Worm (Caenorhabditis elegans): ENCODE measurements around the gene lyst-1.
A peak's percentile ranks its signal among the peaks of the same experiment; 100 is the strongest.

Gene lyst-1

ce11 chrX:12180681-12181080, 39.7 kb upstream of the lyst-1 start (continued):
- no peak for TF ChIP-seq fkh-8 (tag; optimal IDR thresholded peaks at IDR 0.05)
- TF ChIP-seq hlh-17 (GFP tag; optimal IDR thresholded peaks at IDR 0.05; ENCODE audit: borderline replicate concordance): no peak
- no peak for TF ChIP-seq dpl-1 (GFP tag; optimal IDR thresholded peaks at IDR 0.05)
- TF ChIP-seq lin-39 (tag; optimal IDR thresholded peaks at IDR 0.05): no peak
- peak; percentile 65 for TF ChIP-seq ceh-8 (GFP tag; optimal IDR thresholded peaks at IDR 0.05)
- TF ChIP-seq C04F5.9 (tag; optimal IDR thresholded peaks at IDR 0.05): no peak
- peak; percentile 74 for TF ChIP-seq unc-130 (tag; optimal IDR thresholded peaks at IDR 0.05)
- no peak for TF ChIP-seq ztf-11 (tag; optimal IDR thresholded peaks at IDR 0.05)
- no peak for TF ChIP-seq zip-4 (GFP tag; optimal IDR thresholded peaks at IDR 0.05)
- TF ChIP-seq mab-9 (GFP tag; IDR thresholded peaks at IDR 0.05): no peak
- TF ChIP-seq unc-86 (tag; optimal IDR thresholded peaks at IDR 0.05): no peak
- peak; percentile 16 for TF ChIP-seq swsn-7 (tag; optimal IDR thresholded peaks at IDR 0.05)
- no peak for TF ChIP-seq isw-1 (GFP tag; IDR thresholded peaks at IDR 0.05)
- TF ChIP-seq efl-1 (optimal IDR thresholded peaks at IDR 0.05): no peak
- TF ChIP-seq efl-1 (GFP tag; optimal IDR thresholded peaks at IDR 0.05 in 1 of 2): no peak
- TF ChIP-seq aha-1 (tag; optimal IDR thresholded peaks at IDR 0.05): no peak
- no peak for TF ChIP-seq egl-13 (tag; optimal IDR thresholded peaks at IDR 0.05)
- peak in 5 of 6 experiments; percentile 6 to 50 (median 33) for TF ChIP-seq elt-3 (tag; optimal IDR thresholded peaks at IDR 0.05)
- no peak for TF ChIP-seq jun-1 (tag; optimal IDR thresholded peaks at IDR 0.05)
- no peak for TF ChIP-seq ceh-88 (GFP tag; IDR thresholded peaks at IDR 0.05)
- TF ChIP-seq nhr-237 (tag; optimal IDR thresholded peaks at IDR 0.05): no peak
- peak; percentile 15 for TF ChIP-seq rnt-1 (tag; optimal IDR thresholded peaks at IDR 0.05)
- TF ChIP-seq vab-15 (tag; optimal IDR thresholded peaks at IDR 0.05): no peak
- TF ChIP-seq ces-1 (GFP tag; optimal IDR thresholded peaks at IDR 0.05): no peak
- TF ChIP-seq sox-4 (tag; optimal IDR thresholded peaks at IDR 0.05): no peak
- TF ChIP-seq C16A3.4 (tag; optimal IDR thresholded peaks at IDR 0.05): no peak
- TF ChIP-seq hpl-2 (GFP tag; optimal IDR thresholded peaks at IDR 0.05): no peak
- TF ChIP-seq unc-30 (tag; optimal IDR thresholded peaks at IDR 0.05): no peak
- no peak for TF ChIP-seq skn-1 (tag; optimal IDR thresholded peaks at IDR 0.05)
- TF ChIP-seq pag-3 (tag; optimal IDR thresholded peaks at IDR 0.05; ENCODE audit: borderline replicate concordance, insufficient read depth): peak; percentile 2
- TF ChIP-seq grh-1 (GFP tag; IDR thresholded peaks at IDR 0.05): peak; percentile 89
- no peak for TF ChIP-seq C34B4.2 (tag; optimal IDR thresholded peaks at IDR 0.05)
- TF ChIP-seq mdl-1 (tag; optimal IDR thresholded peaks at IDR 0.05): peak in 1 of 2 experiments; percentile 1
- TF ChIP-seq unc-98 (GFP tag; IDR thresholded peaks at IDR 0.05): no peak
- TF ChIP-seq ama-1 (optimal IDR thresholded peaks at IDR 0.05): no peak
- TF ChIP-seq nhr-28 (tag; optimal IDR thresholded peaks at IDR 0.05): no peak
- no peak for TF ChIP-seq irx-1 (tag; optimal IDR thresholded peaks at IDR 0.05)
- TF ChIP-seq sptf-1 (tag; optimal IDR thresholded peaks at IDR 0.05): no peak
- no peak for TF ChIP-seq fkh-10 (GFP tag; optimal IDR thresholded peaks at IDR 0.05)
- TF ChIP-seq mep-1 (tag; optimal IDR thresholded peaks at IDR 0.05): peak; percentile 63
- no peak for TF ChIP-seq hlh-4 (tag; optimal IDR thresholded peaks at IDR 0.05)
- TF ChIP-seq snu-23 (GFP tag; optimal IDR thresholded peaks at IDR 0.05): peak; percentile 53
- no peak for TF ChIP-seq pqm-1 (tag; optimal IDR thresholded peaks at IDR 0.05)
- peak; percentile 11 for TF ChIP-seq xbp-1 (tag; optimal IDR thresholded peaks at IDR 0.05)
- peak; percentile 13 for TF ChIP-seq lin-13 (GFP tag; optimal IDR thresholded peaks at IDR 0.05)
- peak; percentile 65 for TF ChIP-seq tbx-2 (tag; optimal IDR thresholded peaks at IDR 0.05)
- no peak for TF ChIP-seq tlp-1 (tag; optimal IDR thresholded peaks at IDR 0.05)
- no peak for TF ChIP-seq lin-15B (tag; optimal IDR thresholded peaks at IDR 0.05)
